Fruit fly (Drosophila melanogaster) whole organism, adult: ENCODE measurements around the gene Tango5.

ENCODE experiments used
- CG11617 ChIP-seq: fragments of 200-800 bp; sonication (Bioruptor generic); optimal IDR thresholded peaks from 2 replicates; lab custom pipeline; 2017; ENCODE audit warnings: mild to moderate bottlenecking, missing biosample characterization, missing genetic modification reagents, missing genetic modification characterization
- CG12768 ChIP-seq: fragments of 200-800 bp; sonication (Bioruptor generic); optimal IDR thresholded peaks from 2 replicates; lab custom pipeline; 2017; ENCODE audit warnings: missing biosample characterization, missing genetic modification characterization, mild to moderate bottlenecking, moderate library complexity, missing genetic modification reagents
- CG14711 ChIP-seq: fragments of 200-800 bp; sonication (Bioruptor generic); optimal IDR thresholded peaks from 2 replicates; lab custom pipeline; 2018; ENCODE audit warnings: missing biosample characterization, mild to moderate bottlenecking, missing genetic modification characterization, moderate library complexity
- CG1620 ChIP-seq: fragments of 200-800 bp; sonication (Bioruptor generic); optimal IDR thresholded peaks from 2 replicates; lab custom pipeline; 2016; ENCODE audit warnings: missing biosample characterization, missing genetic modification characterization
- CG33017 ChIP-seq: fragments of 200-800 bp; sonication (Bioruptor generic); optimal IDR thresholded peaks from 2 replicates; lab custom pipeline; 2018; ENCODE audit warnings: missing biosample characterization, mild to moderate bottlenecking, missing genetic modification characterization, moderate library complexity
- CG5204 ChIP-seq: fragments of 200-800 bp; sonication (Bioruptor generic); optimal IDR thresholded peaks from 2 replicates; lab custom pipeline; 2016; ENCODE audit warnings: missing biosample characterization, missing genetic modification characterization
- CG7045 ChIP-seq: fragments of 200-800 bp; sonication (Bioruptor generic); optimal IDR thresholded peaks from 2 replicates; lab custom pipeline; 2017; ENCODE audit warnings: missing biosample characterization, mild to moderate bottlenecking, missing genetic modification characterization
- CG7101 ChIP-seq: fragments of 200-800 bp; sonication (Bioruptor generic); optimal IDR thresholded peaks from 2 replicates; lab custom pipeline; 2018; ENCODE audit warnings: missing biosample characterization, mild to moderate bottlenecking, missing genetic modification characterization, moderate library complexity
- Clk ChIP-seq: fragments of 200-800 bp; sonication (Bioruptor generic); optimal IDR thresholded peaks from 2 replicates; lab custom pipeline; 2017; ENCODE audit warnings: missing biosample characterization, missing genetic modification characterization
- Crg-1 ChIP-seq: fragments of 200-800 bp; sonication (Bioruptor generic); optimal IDR thresholded peaks from 2 replicates; lab custom pipeline; 2016; ENCODE audit warnings: missing biosample characterization, missing genetic modification characterization
- Hr96 ChIP-seq: fragments of 200-800 bp; sonication (Bioruptor generic); optimal IDR thresholded peaks from 2 replicates; lab custom pipeline; 2016; ENCODE audit warnings: missing biosample characterization, missing genetic modification characterization
- Mnt ChIP-seq: fragments of 200-800 bp; sonication (Bioruptor generic); optimal IDR thresholded peaks from 2 replicates; lab custom pipeline; 2016; ENCODE audit warnings: missing biosample characterization, mild to moderate bottlenecking, missing genetic modification characterization
- bab1 ChIP-seq: fragments of 200-800 bp; sonication (Bioruptor generic); optimal IDR thresholded peaks from 3 replicates; lab custom pipeline; 2019; ENCODE audit warnings: missing biosample characterization, mild to moderate bottlenecking, missing genetic modification characterization, moderate library complexity
- cic ChIP-seq: fragments of 200-800 bp; sonication (Bioruptor generic); optimal IDR thresholded peaks from 2 replicates; lab custom pipeline; 2017; ENCODE audit warnings: missing biosample characterization, mild to moderate bottlenecking, missing genetic modification characterization, moderate library complexity
- cnc ChIP-seq, 2 experiments: fragments of >200 bp; optimal IDR thresholded peaks; 2 replicates each; lab custom pipeline; 2017
- kay ChIP-seq: fragments of 200-800 bp; sonication (Bioruptor generic); peaks from one replicate; lab custom pipeline; 2016; ENCODE audit warnings: missing biosample characterization, missing genetic modification characterization, borderline replicate concordance
- ovo ChIP-seq: fragments of 200-800 bp; sonication (Bioruptor generic); optimal IDR thresholded peaks from 2 replicates; lab custom pipeline; 2016; ENCODE audit warnings: missing biosample characterization, missing genetic modification characterization
- pad ChIP-seq: fragments of 200-800 bp; sonication (Bioruptor generic); optimal IDR thresholded peaks from 3 replicates; lab custom pipeline; 2017; ENCODE audit warnings: missing biosample characterization, missing genetic modification characterization, mild to moderate bottlenecking, moderate library complexity, missing genetic modification reagents
- tj ChIP-seq: fragments of 200-800 bp; sonication (Bioruptor generic); optimal IDR thresholded peaks from 3 replicates; lab custom pipeline; 2017; ENCODE audit warnings: missing biosample characterization, mild to moderate bottlenecking, missing genetic modification characterization, moderate library complexity
- toe ChIP-seq: fragments of 200-800 bp; sonication (Bioruptor generic); optimal IDR thresholded peaks from 2 replicates; lab custom pipeline; 2016; ENCODE audit warnings: missing biosample characterization, missing genetic modification characterization

Tango5 gene

DNA sequence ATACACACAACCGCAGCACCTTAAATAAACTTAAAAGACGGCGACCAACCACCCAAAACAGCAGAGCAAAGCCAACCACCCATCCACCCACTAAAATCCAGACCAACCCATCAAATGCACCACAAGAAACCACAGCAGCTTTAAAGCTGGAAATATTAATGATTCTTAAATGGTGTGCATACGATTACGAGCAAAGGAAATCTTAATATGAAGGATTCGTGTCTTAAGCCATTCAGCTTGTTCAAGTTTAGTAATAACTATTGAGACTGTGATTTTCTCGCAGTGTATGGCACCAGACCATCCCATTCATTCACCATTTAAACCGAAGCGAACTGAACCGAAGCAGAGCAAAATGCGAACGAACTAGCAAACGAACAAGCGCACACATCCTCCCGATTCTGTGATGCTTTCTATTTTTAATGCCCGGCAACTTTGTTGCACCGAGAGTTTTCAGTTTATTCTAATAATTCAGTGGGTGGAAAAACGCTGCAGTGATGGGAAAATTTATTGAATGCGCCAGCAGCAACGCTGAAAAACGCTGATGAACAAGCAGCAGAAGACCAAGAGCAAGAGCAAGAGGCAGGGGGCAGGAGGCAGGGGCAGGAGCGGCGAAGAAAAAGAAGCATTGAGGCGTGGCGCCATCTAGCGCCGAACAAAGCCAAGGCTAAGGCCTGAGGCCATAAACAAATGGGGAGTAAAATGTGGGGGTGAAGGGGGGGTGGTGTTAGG lies 26.6 kb downstream of the Tango5 start:
- TF ChIP-seq CG7101 (tag; lab: Kevin White, UChicago) (peak; percentile 63), toe (GFP tag; lab: Kevin White, UChicago) (no peak), CG33017 (tag; lab: Kevin White, UChicago) (peak; percentile 31), CG1620 (GFP tag; lab: Kevin White, UChicago) (no peak), CG5204 (GFP tag; lab: Kevin White, UChicago) (peak; percentile 42), pad (GFP tag; lab: Kevin White, UChicago) (no peak), tj (peak; percentile 15), CG14711 (peak; percentile 61), cic (GFP tag; lab: Kevin White, UChicago) (no peak), Clk (peak; percentile 72), bab1 (no peak), Mnt (GFP tag; lab: Kevin White, UChicago) (peak; percentile 26), kay (GFP tag; lab: Kevin White, UChicago) (no peak), CG11617 (GFP tag; lab: Kevin White, UChicago) (peak; percentile 37), Crg-1 (GFP tag; lab: Kevin White, UChicago) (no peak), Hr96 (peak; percentile 47), ovo (GFP tag; lab: Kevin White, UChicago) (no peak), CG7045 (GFP tag; lab: Kevin White, UChicago) (peak; percentile 40), CG12768 (GFP tag; lab: Kevin White, UChicago) (peak; percentile 31), cnc (optimal IDR thresholded peaks at IDR 0.05; lab: Kevin White, UChicago) (no peak)

DNA sequence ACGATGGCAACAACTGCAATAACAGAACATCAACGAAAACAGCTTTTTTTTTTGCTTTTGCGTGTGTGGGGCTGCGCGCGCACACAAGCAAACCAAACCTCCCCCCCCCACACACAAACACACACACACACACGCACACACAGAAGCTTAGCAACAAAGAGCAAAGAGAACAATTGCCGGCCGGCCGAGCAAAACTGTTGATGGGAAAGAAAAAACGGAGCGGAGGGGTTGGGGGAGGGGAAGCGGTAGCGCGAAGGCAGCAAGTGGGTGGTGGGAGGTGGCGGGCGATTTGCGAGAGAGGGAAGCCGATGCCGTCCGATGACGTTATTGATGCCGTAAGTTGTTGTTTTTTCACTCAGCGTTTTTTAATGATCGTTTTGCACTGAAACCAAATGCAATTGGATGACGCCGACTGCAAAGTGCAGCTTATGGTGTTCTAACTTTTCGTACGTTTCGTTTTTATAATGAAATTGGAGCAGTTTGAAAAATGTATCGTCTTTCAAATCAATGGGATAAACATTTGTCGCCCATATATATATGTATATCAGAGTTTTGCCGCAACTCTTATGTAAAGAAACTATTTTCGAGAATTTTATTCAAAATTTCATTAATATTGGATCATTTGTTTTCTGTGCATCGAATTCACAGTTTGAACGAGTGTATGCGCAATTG lies 28.4 kb downstream of the Tango5 start:
- TF ChIP-seq Crg-1 (GFP tag; lab: Kevin White, UChicago): no peak
- TF ChIP-seq CG5204 (GFP tag; lab: Kevin White, UChicago): peak; percentile 64
- TF ChIP-seq Mnt (GFP tag; lab: Kevin White, UChicago): peak; percentile 44
- TF ChIP-seq Clk: no peak
- TF ChIP-seq CG7045 (GFP tag; lab: Kevin White, UChicago): peak; percentile 30
- peak; percentile 44 for TF ChIP-seq toe (GFP tag; lab: Kevin White, UChicago)
- peak; percentile 66 for TF ChIP-seq CG7101 (tag; lab: Kevin White, UChicago)
- peak; percentile 36 for TF ChIP-seq CG14711
- TF ChIP-seq ovo (GFP tag; lab: Kevin White, UChicago): peak; percentile 46
- TF ChIP-seq Hr96: peak; percentile 39
- TF ChIP-seq CG1620 (GFP tag; lab: Kevin White, UChicago): no peak
- no peak for TF ChIP-seq cnc (optimal IDR thresholded peaks at IDR 0.05; lab: Kevin White, UChicago)
- TF ChIP-seq cic (GFP tag; lab: Kevin White, UChicago): peak; percentile 82
- TF ChIP-seq CG11617 (GFP tag; lab: Kevin White, UChicago): peak; percentile 55
- TF ChIP-seq kay (GFP tag; lab: Kevin White, UChicago): peak; percentile 84
- TF ChIP-seq CG33017 (tag; lab: Kevin White, UChicago): peak; percentile 11
- peak; percentile 33 for TF ChIP-seq pad (GFP tag; lab: Kevin White, UChicago)
- TF ChIP-seq tj: peak; percentile 83
- TF ChIP-seq CG12768 (GFP tag; lab: Kevin White, UChicago): peak; percentile 53

DNA sequence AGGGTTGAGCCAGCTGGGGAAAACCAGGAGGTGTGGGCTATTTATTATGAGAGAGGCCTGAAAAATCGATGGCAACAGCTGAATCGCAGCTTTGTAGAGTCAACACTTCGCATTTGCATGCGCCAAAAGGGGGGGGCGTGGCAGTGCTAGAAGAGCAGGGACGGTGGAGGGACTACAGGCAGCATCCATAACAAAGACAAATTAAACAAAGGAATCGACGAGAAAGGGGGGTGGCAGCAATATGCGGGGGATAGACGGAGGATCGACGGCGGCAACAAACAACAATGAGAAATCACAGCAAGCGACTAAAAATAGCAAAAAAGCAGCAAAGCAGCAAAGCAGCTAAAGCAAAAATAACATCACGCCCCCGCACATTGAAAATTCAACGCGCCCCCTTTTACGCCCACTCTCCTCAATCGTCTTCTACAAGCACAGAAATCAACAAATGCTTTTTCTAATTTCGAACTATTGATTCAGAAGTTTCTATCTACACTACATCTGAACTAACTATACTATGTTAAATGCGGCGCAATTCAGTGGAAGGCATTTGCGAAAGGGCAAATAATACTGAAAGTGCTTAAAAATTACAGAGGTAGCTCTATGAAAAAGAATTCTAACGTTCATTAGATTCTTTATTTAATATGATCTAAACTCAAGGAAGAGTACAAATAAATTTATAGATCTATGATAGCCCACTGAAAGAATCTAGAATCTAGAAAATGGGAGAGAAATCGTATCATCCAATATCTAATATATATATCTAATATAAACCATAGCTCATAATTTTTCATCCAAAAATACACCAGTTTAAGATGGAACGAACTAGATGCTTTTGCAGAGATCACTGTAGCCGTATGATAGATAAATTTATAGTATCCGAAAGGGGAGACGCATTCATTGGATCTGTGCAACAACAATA lies 29.2 kb downstream of the Tango5 start:
- TF ChIP-seq ovo (GFP tag; lab: Kevin White, UChicago) (no peak), CG7101 (tag; lab: Kevin White, UChicago) (peak; percentile 56), cic (GFP tag; lab: Kevin White, UChicago) (no peak), CG11617 (GFP tag; lab: Kevin White, UChicago) (no peak), CG7045 (GFP tag; lab: Kevin White, UChicago) (no peak), CG1620 (GFP tag; lab: Kevin White, UChicago) (no peak), toe (GFP tag; lab: Kevin White, UChicago) (no peak), Crg-1 (GFP tag; lab: Kevin White, UChicago) (no peak), CG5204 (GFP tag; lab: Kevin White, UChicago) (no peak), bab1 (no peak), tj (no peak), CG14711 (peak; percentile 60), CG12768 (GFP tag; lab: Kevin White, UChicago) (no peak), Hr96 (no peak), kay (GFP tag; lab: Kevin White, UChicago) (peak; percentile 6), CG33017 (tag; lab: Kevin White, UChicago) (no peak)

DNA sequence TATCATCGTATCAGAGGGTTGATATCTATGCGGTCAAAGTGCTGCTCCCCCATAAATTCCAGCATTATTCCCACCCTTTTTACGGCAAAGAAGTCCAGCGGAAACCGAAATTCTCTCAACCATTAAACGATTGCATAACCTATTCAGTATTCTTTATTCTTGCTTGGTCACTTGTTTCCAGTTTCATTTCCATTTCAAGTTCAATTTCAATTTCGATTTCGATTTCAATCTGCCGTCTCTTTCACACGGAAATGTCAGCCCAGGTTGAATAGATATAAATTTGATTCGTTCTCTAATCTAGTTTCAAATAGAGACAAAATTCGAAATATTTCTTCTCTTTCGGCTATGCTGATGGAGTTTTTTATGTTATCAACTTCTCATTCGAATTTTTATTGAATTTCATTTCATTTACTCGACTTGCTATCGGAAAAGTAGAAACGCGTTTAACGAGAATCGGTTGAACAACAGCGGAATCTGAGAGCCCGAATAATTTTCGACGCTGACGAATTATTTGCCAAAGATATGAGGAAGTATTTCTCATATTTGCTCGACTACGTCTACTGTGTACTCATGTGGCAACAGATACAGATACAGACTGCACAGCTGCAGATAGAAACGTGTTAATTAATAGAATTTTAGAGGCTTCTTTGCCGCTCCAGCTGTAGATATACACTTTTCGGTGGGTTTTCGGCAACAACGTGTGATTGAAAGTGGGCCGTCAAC lies 31.3 kb downstream of the Tango5 start:
- TF ChIP-seq tj (no peak), CG7045 (GFP tag; lab: Kevin White, UChicago) (no peak), pad (GFP tag; lab: Kevin White, UChicago) (no peak), Clk (no peak), CG14711 (no peak), CG1620 (GFP tag; lab: Kevin White, UChicago) (no peak), CG11617 (GFP tag; lab: Kevin White, UChicago) (no peak), CG7101 (tag; lab: Kevin White, UChicago) (no peak), CG12768 (GFP tag; lab: Kevin White, UChicago) (no peak), ovo (GFP tag; lab: Kevin White, UChicago) (no peak), kay (GFP tag; lab: Kevin White, UChicago) (no peak), Mnt (GFP tag; lab: Kevin White, UChicago) (no peak), Crg-1 (GFP tag; lab: Kevin White, UChicago) (no peak), CG5204 (GFP tag; lab: Kevin White, UChicago) (no peak)
